Fruit fly (Drosophila melanogaster) whole organism, embryonic: ENCODE results near the gene Cep290.
A peak's percentile ranks its signal among the peaks of the same experiment; 100 is the strongest.

Experiments used
- CG10209 ChIP-seq: fragments of 200-800 bp; sonication (Bioruptor generic); optimal IDR thresholded peaks from 3 replicates; lab custom pipeline; 2017; ENCODE audit warnings: missing biosample characterization, mild to moderate bottlenecking, missing genetic modification characterization, missing genetic modification reagents
- CG10979 ChIP-seq: fragments of 200-800 bp; sonication (Bioruptor generic); optimal IDR thresholded peaks from 2 replicates; lab custom pipeline; 2018; ENCODE audit warnings: missing biosample characterization, mild to moderate bottlenecking, missing genetic modification characterization, moderate library complexity
- CG16779 ChIP-seq: fragments of 200-800 bp; sonication (Bioruptor generic); IDR thresholded peaks from 2 replicates; pipeline ENCODE4 v1.3.6; 2022; ENCODE audit warnings: missing biosample characterization, missing genetic modification characterization
- CG16815 ChIP-seq: fragments of 200-800 bp; sonication (Bioruptor generic); optimal IDR thresholded peaks from 3 replicates; lab custom pipeline; 2017; ENCODE audit warnings: missing biosample characterization, mild to moderate bottlenecking, missing genetic modification characterization
- CG17385 ChIP-seq: fragments of 200-800 bp; sonication (Bioruptor generic); optimal IDR thresholded peaks from 3 replicates; lab custom pipeline; 2018; ENCODE audit warnings: missing biosample characterization, mild to moderate bottlenecking, missing genetic modification characterization
- CG17912 ChIP-seq: fragments of 200-800 bp; sonication (Bioruptor generic); optimal IDR thresholded peaks from 2 replicates; lab custom pipeline; 2018; ENCODE audit warnings: missing biosample characterization, mild to moderate bottlenecking, missing genetic modification characterization
- CG1832 ChIP-seq: fragments of 200-800 bp; sonication (Bioruptor generic); optimal IDR thresholded peaks from 2 replicates; lab custom pipeline; 2017; ENCODE audit warnings: missing biosample characterization, mild to moderate bottlenecking, missing genetic modification characterization, inconsistent platforms
- CG2116 ChIP-seq: fragments of 200-800 bp; sonication (Bioruptor generic); optimal IDR thresholded peaks from 3 replicates; lab custom pipeline; 2018; ENCODE audit warnings: missing biosample characterization, mild to moderate bottlenecking, missing genetic modification characterization
- CG31224 ChIP-seq: fragments of 200-800 bp; sonication (Bioruptor generic); IDR thresholded peaks from 2 replicates; pipeline ENCODE4 v1.3.6; 2022; ENCODE audit warnings: missing biosample characterization, missing genetic modification characterization
- CG32772 ChIP-seq: fragments of 200-800 bp; sonication (Bioruptor generic); IDR thresholded peaks from 2 replicates; pipeline ENCODE4 v1.3.6; 2022; ENCODE audit warnings: missing biosample characterization, missing genetic modification characterization
- CG33213 ChIP-seq: fragments of 200-800 bp; sonication (Bioruptor generic); optimal IDR thresholded peaks from 3 replicates; lab custom pipeline; 2016; ENCODE audit warnings: missing biosample characterization, missing genetic modification characterization
- CG33557 ChIP-seq: fragments of 200-800 bp; sonication (Bioruptor generic); optimal IDR thresholded peaks from 2 replicates; lab custom pipeline; 2019; ENCODE audit warnings: missing biosample characterization, mild to moderate bottlenecking, missing genetic modification characterization, moderate library complexity
- CG6175 ChIP-seq: fragments of 200-800 bp; sonication (Bioruptor generic); IDR thresholded peaks from 3 replicates; pipeline ENCODE4 v1.3.6; 2022; ENCODE audit warnings: missing biosample characterization, missing genetic modification characterization
- CG6254 ChIP-seq: fragments of 200-800 bp; sonication (Bioruptor generic); optimal IDR thresholded peaks from 3 replicates; lab custom pipeline; 2017; ENCODE audit warnings: mild to moderate bottlenecking, missing biosample characterization, missing genetic modification reagents, missing genetic modification characterization
- CG6689 ChIP-seq: fragments of 200-800 bp; sonication (Bioruptor generic); IDR thresholded peaks from 2 replicates; pipeline ENCODE4 v1.3.6; 2022; ENCODE audit warnings: missing biosample characterization, missing genetic modification characterization
- CG7357 ChIP-seq: fragments of 200-800 bp; sonication (Bioruptor generic); IDR thresholded peaks from 3 replicates; pipeline ENCODE4 v1.3.6; 2022; ENCODE audit warnings: missing biosample characterization, missing genetic modification characterization
- CG7928 ChIP-seq: fragments of 200-800 bp; sonication (Bioruptor generic); optimal IDR thresholded peaks from 2 replicates; lab custom pipeline; 2017; ENCODE audit warnings: missing biosample characterization, mild to moderate bottlenecking, missing genetic modification characterization
- D19B ChIP-seq: fragments of 200-800 bp; sonication (Bioruptor generic); optimal IDR thresholded peaks from 2 replicates; lab custom pipeline; 2017; ENCODE audit warnings: missing biosample characterization, mild to moderate bottlenecking, missing genetic modification characterization
- E2f1 ChIP-seq: fragments of 200-800 bp; sonication (Bioruptor generic); IDR thresholded peaks from 2 replicates; pipeline ENCODE4 v1.3.6; 2022; ENCODE audit warnings: missing biosample characterization, missing genetic modification characterization
- Elba2 ChIP-seq: fragments of 200-800 bp; sonication (Bioruptor generic); optimal IDR thresholded peaks from 3 replicates; lab custom pipeline; 2016; ENCODE audit warnings: missing biosample characterization, missing genetic modification characterization
- Ets97D ChIP-seq: fragments of 200-800 bp; sonication (Bioruptor generic); optimal IDR thresholded peaks from 3 replicates; lab custom pipeline; 2016; ENCODE audit warnings: missing biosample characterization, missing genetic modification characterization
- HmgZ ChIP-seq: fragments of 200-800 bp; sonication (Bioruptor generic); optimal IDR thresholded peaks from 2 replicates; lab custom pipeline; 2018; ENCODE audit warnings: missing biosample characterization, mild to moderate bottlenecking, missing genetic modification characterization
- Hr78 ChIP-seq, 2 experiments: fragments of 200-800 bp in 1 of 2; fragments of >200 bp in 1 of 2; sonication (Bioruptor generic) in 1 of 2; optimal IDR thresholded peaks; 2 replicates each; lab custom pipeline; 2017 to 2019; ENCODE audit warnings: missing biosample characterization in 2 of 2, missing genetic modification characterization in 2 of 2, mild to moderate bottlenecking in 1 of 2, moderate library complexity in 1 of 2
- NFAT ChIP-seq: fragments of 200-800 bp; sonication (Bioruptor generic); IDR thresholded peaks from 2 replicates; pipeline ENCODE4 v1.3.6; 2022; ENCODE audit warnings: missing biosample characterization, missing genetic modification characterization
- Nf-YC ChIP-seq: fragments of 200-800 bp; optimal IDR thresholded peaks from 3 replicates; lab custom pipeline; 2019; ENCODE audit warnings: missing biosample characterization, mild to moderate bottlenecking, missing genetic modification characterization, moderate library complexity
- NfI ChIP-seq: fragments of 200-800 bp; sonication (Bioruptor generic); optimal IDR thresholded peaks from 3 replicates; lab custom pipeline; 2018; ENCODE audit warnings: missing biosample characterization, mild to moderate bottlenecking, missing genetic modification characterization, moderate library complexity
- Oli ChIP-seq: fragments of 200-800 bp; sonication (Bioruptor generic); optimal IDR thresholded peaks from 2 replicates; lab custom pipeline; 2018; ENCODE audit warnings: missing biosample characterization, mild to moderate bottlenecking, missing genetic modification characterization, moderate library complexity
- Opbp ChIP-seq: fragments of 200-800 bp; sonication (Bioruptor generic); IDR thresholded peaks from 3 replicates; pipeline ENCODE4 v1.3.6; 2022; ENCODE audit warnings: missing biosample characterization, missing genetic modification characterization; ENCODE audit not compliant: partially characterized antibody
- Scr ChIP-seq: fragments of 200-800 bp; sonication (Bioruptor generic); IDR thresholded peaks from 2 replicates; pipeline ENCODE4 v1.3.6; 2022; ENCODE audit warnings: missing biosample characterization, missing genetic modification characterization; ENCODE audit not compliant: partially characterized antibody
- Spps ChIP-seq: fragments of 200-800 bp; sonication (Bioruptor generic); optimal IDR thresholded peaks from 2 replicates; lab custom pipeline; 2018; ENCODE audit warnings: missing biosample characterization, mild to moderate bottlenecking, missing genetic modification characterization
- aop ChIP-seq: fragments of 200-800 bp; sonication (Bioruptor generic); IDR thresholded peaks from 2 replicates; pipeline ENCODE4 v1.3.6; 2022; ENCODE audit warnings: missing biosample characterization, missing genetic modification characterization
- dimm ChIP-seq: fragments of 200-800 bp; sonication (Bioruptor generic); IDR thresholded peaks from 2 replicates; pipeline ENCODE4 v1.3.6; 2022; ENCODE audit warnings: missing biosample characterization, missing genetic modification characterization
- fu2 ChIP-seq: fragments of 200-800 bp; sonication (Bioruptor generic); optimal IDR thresholded peaks from 2 replicates; lab custom pipeline; 2016; ENCODE audit warnings: missing biosample characterization, missing genetic modification characterization
- gce ChIP-seq: fragments of 200-800 bp; sonication (Bioruptor generic); IDR thresholded peaks from 3 replicates; pipeline ENCODE4 v1.3.6; 2022; ENCODE audit warnings: missing biosample characterization, missing genetic modification characterization
- hb ChIP-seq: fragments of 200-800 bp; sonication (Bioruptor generic); IDR thresholded peaks from 3 replicates; pipeline ENCODE4 v1.3.6; 2022; ENCODE audit warnings: missing biosample characterization, missing genetic modification characterization; ENCODE audit not compliant: partially characterized antibody
- hth ChIP-seq: fragments of >200 bp; optimal IDR thresholded peaks from 2 replicates; lab custom pipeline; 2017; ENCODE audit warnings: inconsistent platforms
- lilli ChIP-seq: fragments of 200-800 bp; sonication (Bioruptor generic); optimal IDR thresholded peaks from 3 replicates; lab custom pipeline; 2016; ENCODE audit warnings: missing biosample characterization, missing genetic modification characterization
- maf-S ChIP-seq: fragments of 200-800 bp; sonication (Bioruptor generic); optimal IDR thresholded peaks from 2 replicates; lab custom pipeline; 2016; ENCODE audit warnings: missing biosample characterization, missing genetic modification characterization
- mam ChIP-seq: fragments of 200-800 bp; sonication (Bioruptor generic); optimal IDR thresholded peaks from 3 replicates; lab custom pipeline; 2016; ENCODE audit warnings: missing biosample characterization, missing genetic modification characterization
- ro ChIP-seq: fragments of 200-800 bp; sonication (Bioruptor generic); IDR thresholded peaks from 2 replicates; pipeline ENCODE4 v1.3.6; 2022; ENCODE audit warnings: missing biosample characterization, missing genetic modification characterization
- sd ChIP-seq: fragments of 200-800 bp; sonication (Bioruptor generic); optimal IDR thresholded peaks from 3 replicates; lab custom pipeline; 2018; ENCODE audit warnings: missing biosample characterization, mild to moderate bottlenecking, missing genetic modification characterization, moderate library complexity
- sens ChIP-seq: fragments of 200-800 bp; sonication (Bioruptor generic); peaks from one replicate; lab custom pipeline; 2016; ENCODE audit warnings: missing biosample characterization, missing genetic modification characterization
- seq ChIP-seq: fragments of 200-800 bp; sonication (Bioruptor generic); IDR thresholded peaks from 2 replicates; pipeline ENCODE4 v1.3.6; 2022; ENCODE audit warnings: missing biosample characterization, missing genetic modification characterization
- slou ChIP-seq: fragments of 200-800 bp; sonication (Bioruptor generic); optimal IDR thresholded peaks from 3 replicates; lab custom pipeline; 2016; ENCODE audit warnings: missing biosample characterization, missing genetic modification characterization
- so ChIP-seq: fragments of 200-800 bp; sonication (Bioruptor generic); IDR thresholded peaks from 3 replicates; pipeline ENCODE4 v1.3.6; 2022; ENCODE audit warnings: missing biosample characterization, missing genetic modification characterization
- ssp ChIP-seq: fragments of 200-800 bp; sonication (Bioruptor generic); IDR thresholded peaks from 2 replicates; pipeline ENCODE4 v1.3.6; 2022; ENCODE audit warnings: missing biosample characterization, missing genetic modification characterization
- sug ChIP-seq: fragments of 200-800 bp; optimal IDR thresholded peaks from 2 replicates; lab custom pipeline; 2019; ENCODE audit warnings: missing biosample characterization, mild to moderate bottlenecking, missing genetic modification characterization, moderate library complexity
- tap ChIP-seq: fragments of 200-800 bp; optimal IDR thresholded peaks from 3 replicates; lab custom pipeline; 2019; ENCODE audit warnings: missing biosample characterization, mild to moderate bottlenecking, missing genetic modification characterization, moderate library complexity
- unc-4 ChIP-seq: fragments of 200-800 bp; sonication (Bioruptor generic); IDR thresholded peaks from 2 replicates; pipeline ENCODE4 v1.3.6; 2022; ENCODE audit warnings: missing biosample characterization, missing genetic modification characterization; ENCODE audit not compliant: partially characterized antibody
- yki ChIP-seq: fragments of >200 bp; optimal IDR thresholded peaks from 3 replicates; lab custom pipeline; 2018

Cep290 gene

dm6 chr3L:796926-797802, 46.6 kb upstream of the Cep290 start (continued):
- TF ChIP-seq sd (tag; lab: Kevin White, UChicago) (peak; percentile 78), gce (GFP tag; lab: Robert Waterston, UW) (no peak), CG17912 (GFP tag; lab: Kevin White, UChicago) (no peak), CG2116 (GFP tag; lab: Kevin White, UChicago) (no peak), Oli (tag; lab: Kevin White, UChicago) (peak; percentile 50), mam (no peak), ro (GFP tag; lab: Robert Waterston, UW) (no peak), E2f1 (GFP tag; lab: Robert Waterston, UW) (peak; percentile 58), CG10209 (GFP tag; lab: Kevin White, UChicago) (peak; percentile 3), CG6175 (GFP tag; lab: Robert Waterston, UW) (no peak), CG17385 (GFP tag; lab: Kevin White, UChicago) (peak; percentile 40), seq (GFP tag; lab: Robert Waterston, UW) (no peak; the same call in 1 of the 2 replicates), sug (no peak), CG33213 (GFP tag; lab: Kevin White, UChicago) (no peak), CG31224 (GFP tag; lab: Robert Waterston, UW) (peak; percentile 42; the same call in 1 of the 2 replicates), CG1832 (GFP tag; lab: Kevin White, UChicago) (no peak), slou (GFP tag; lab: Kevin White, UChicago) (no peak), CG16815 (no peak), yki (lab: Kevin White, UChicago) (no peak), hb (GFP tag; lab: Robert Waterston, UW) (no peak), HmgZ (tag; lab: Kevin White, UChicago) (no peak), CG6689 (GFP tag; lab: Robert Waterston, UW) (peak; percentile 56), CG6254 (GFP tag; lab: Kevin White, UChicago) (peak; percentile 49), CG7928 (GFP tag; lab: Kevin White, UChicago) (no peak), CG10979 (peak; percentile 62), Nf-YC (peak; percentile 9), CG32772 (GFP tag; lab: Robert Waterston, UW) (peak; percentile 45; the same call in 1 of the 2 replicates), Elba2 (GFP tag; lab: Kevin White, UChicago) (no peak), Ets97D (GFP tag; lab: Kevin White, UChicago) (no peak), sens (GFP tag; lab: Kevin White, UChicago) (no peak), Spps (tag; lab: Kevin White, UChicago) (no peak), Opbp (no peak), ssp (peak; percentile 55), lilli (GFP tag; lab: Kevin White, UChicago) (no peak), Scr (GFP tag; lab: Robert Waterston, UW) (no peak), CG33557 (GFP tag; lab: Kevin White, UChicago) (no peak), NfI (peak; percentile 35), tap (tag; lab: Kevin White, UChicago) (peak; percentile 50), fu2 (GFP tag; lab: Kevin White, UChicago) (no peak), Hr78 (GFP tag; optimal IDR thresholded peaks at IDR 0.05; lab: Kevin White, UChicago) (no peak), aop (no peak), CG7357 (peak; percentile 58; the same call in 1 of the 3 replicates), D19B (GFP tag; lab: Kevin White, UChicago) (peak; percentile 15), maf-S (GFP tag; lab: Kevin White, UChicago) (no peak), hth (lab: Kevin White, UChicago) (no peak), so (GFP tag; lab: Robert Waterston, UW) (no peak), unc-4 (no peak), dimm (GFP tag; lab: Robert Waterston, UW) (no peak), CG16779 (GFP tag; lab: Robert Waterston, UW) (no peak), NFAT (0 out of 2 replicates have a peak, but pooled peaks have one; percentile 14)
